Worm (Caenorhabditis elegans) whole organism, L1 larva: ENCODE data around the gene F13E9.11.

ENCODE experiments used
- C04F5.9 ChIP-seq: sonication (generic microtip); optimal IDR thresholded peaks from 2 replicates; lab custom pipeline; 2016; ENCODE audit warnings: missing genetic modification characterization, missing compliant biosample characterization
- efl-1 ChIP-seq, 4 experiments: fragments of 150-350 bp; optimal IDR thresholded peaks in 3 of 4; peaks in 1 of 4; 1 replicate in 1 of 4; 2 replicates in 3 of 4; lab custom pipeline; 2014; ENCODE audit warnings: missing biosample characterization in 2 of 4, missing genetic modification characterization in 2 of 4, missing genetic modification reagents in 2 of 4
- egl-27 ChIP-seq, 2 experiments: fragments of 150-350 bp in 1 of 2; sonication (generic microtip); optimal IDR thresholded peaks; 3 replicates each; lab custom pipeline; 2017 to 2018; ENCODE audit warnings: missing biosample characterization in 2 of 2, missing genetic modification characterization in 2 of 2, missing genetic modification reagents in 2 of 2
- nhr-76 ChIP-seq: sonication (generic microtip); optimal IDR thresholded peaks from 2 replicates; lab custom pipeline; 2017; ENCODE audit warnings: missing biosample characterization, missing genetic modification characterization
- tlp-1 ChIP-seq: fragments of 150-350 bp; optimal IDR thresholded peaks from 2 replicates; lab custom pipeline; 2014; ENCODE audit warnings: missing biosample characterization, missing genetic modification characterization
- unc-62 ChIP-seq: fragments of 150-350 bp; optimal IDR thresholded peaks from 2 replicates; lab custom pipeline; 2014; ENCODE audit warnings: missing biosample characterization, missing genetic modification reagents, missing genetic modification characterization
- xbp-1 ChIP-seq: sonication (generic microtip); optimal IDR thresholded peaks from 2 replicates; lab custom pipeline; 2016; ENCODE audit warnings: missing genetic modification characterization, missing compliant biosample characterization

DNA sequence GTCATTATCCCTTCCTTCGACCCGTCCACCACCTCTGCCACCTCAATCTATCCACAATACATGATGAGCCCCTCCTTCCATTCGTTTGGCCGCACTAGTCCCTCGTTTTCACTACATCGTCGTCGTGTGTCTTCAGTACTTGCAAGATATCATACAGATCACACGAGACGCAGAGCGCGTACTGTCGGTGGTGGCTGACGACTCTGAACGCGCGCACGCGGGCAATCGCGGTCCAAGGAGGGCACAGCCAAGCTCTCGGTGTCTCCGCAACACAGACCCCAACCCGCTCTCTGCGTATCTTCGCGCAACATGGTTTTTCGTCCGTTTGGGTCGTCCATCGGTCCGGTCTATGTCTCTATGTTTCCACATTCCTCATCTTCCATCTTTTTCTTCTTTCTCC is 51.9 kb downstream of the F13E9.11 start:
- TF ChIP-seq C04F5.9 (tag; lab: Kevin White, UChicago) (no peak), xbp-1 (tag; lab: Kevin White, UChicago) (no peak), nhr-76 (tag; lab: Kevin White, UChicago) (no peak), unc-62 (GFP tag; lab: Kevin White, UChicago) (no peak), egl-27 (tag; optimal IDR thresholded peaks at IDR 0.05; lab: Kevin White, UChicago) (no peak), tlp-1 (tag; lab: Kevin White, UChicago) (no peak), efl-1 (optimal IDR thresholded peaks at IDR 0.05; lab: Kevin White, UChicago) (no peak), efl-1 (GFP tag; optimal IDR thresholded peaks at IDR 0.05 in 1 of 2; lab: Kevin White, UChicago) (no peak)
